Fruit fly (Drosophila melanogaster) whole organism, prepupa: ENCODE results near the gene Tektin-C.
A peak's percentile ranks its signal among the peaks of the same experiment; 100 is the strongest.

Experiments used
- CG31627 ChIP-seq: fragments of 200-800 bp; sonication (Bioruptor generic); optimal IDR thresholded peaks from 3 replicates; lab custom pipeline; 2016; ENCODE audit warnings: missing biosample characterization, missing genetic modification characterization
- CG34406 ChIP-seq: fragments of 200-800 bp; sonication (Bioruptor generic); optimal IDR thresholded peaks from 3 replicates; lab custom pipeline; 2016; ENCODE audit warnings: missing biosample characterization, missing genetic modification characterization
- CG6163 ChIP-seq: fragments of 200-800 bp; sonication (Bioruptor generic); IDR thresholded peaks from 3 replicates; pipeline ENCODE4 v1.3.6; 2022; ENCODE audit warnings: missing biosample characterization, missing genetic modification characterization
- CG6808 ChIP-seq: fragments of 200-800 bp; sonication (Bioruptor generic); optimal IDR thresholded peaks from 3 replicates; lab custom pipeline; 2017; ENCODE audit warnings: missing biosample characterization, missing genetic modification characterization, mild to moderate bottlenecking, moderate library complexity, missing genetic modification reagents
- CG7368 ChIP-seq: fragments of 200-800 bp; sonication (Bioruptor generic); optimal IDR thresholded peaks from 3 replicates; lab custom pipeline; 2016; ENCODE audit warnings: missing biosample characterization, missing genetic modification characterization
- Eip93F ChIP-seq: fragments of 200-800 bp; sonication (Bioruptor generic); optimal IDR thresholded peaks from 2 replicates; lab custom pipeline; 2016; ENCODE audit warnings: missing biosample characterization, mild to moderate bottlenecking, missing genetic modification characterization
- Gug ChIP-seq: fragments of 200-800 bp; sonication (Bioruptor generic); IDR thresholded peaks from 2 replicates; pipeline ENCODE4 v1.3.6; 2022; ENCODE audit warnings: missing biosample characterization, missing genetic modification characterization
- Hr38 ChIP-seq: sonication (Bioruptor generic); optimal IDR thresholded peaks from 2 replicates; lab custom pipeline; 2016; ENCODE audit warnings: missing biosample characterization, missing genetic modification characterization
- acj6 ChIP-seq: fragments of 200-800 bp; sonication (Bioruptor generic); optimal IDR thresholded peaks from 3 replicates; lab custom pipeline; 2016; ENCODE audit warnings: missing biosample characterization, missing genetic modification characterization

- TF ChIP-seq Hr38 (GFP tag; lab: Kevin White, UChicago) (no peak), CG31627 (GFP tag; lab: Kevin White, UChicago) (no peak), Eip93F (GFP tag; lab: Kevin White, UChicago) (no peak), CG6163 (peak; percentile 31; the same call in 1 of the 3 replicates), acj6 (GFP tag; lab: Kevin White, UChicago) (no peak), Gug (GFP tag; lab: Robert Waterston, UW) (no peak), CG34406 (GFP tag; lab: Kevin White, UChicago) (no peak), CG7368 (GFP tag; lab: Kevin White, UChicago) (no peak), CG6808 (GFP tag; lab: Kevin White, UChicago) (no peak)
These were observed 49.1 kb upstream of the Tektin-C start, which contains the start of gene vn for dm6 chr3L:5845466-5845865.
